Worm (Caenorhabditis elegans) whole organism, L4 larva: Measurements from ENCODE around the gene smf-3.

Source experiments
- D1046.2 ChIP-seq: fragments of 200-800 bp; sonication (Bioruptor generic); IDR thresholded peaks from 2 replicates; pipeline ENCODE4 v1.3.6; 2022; ENCODE audit warnings: missing genetic modification characterization, missing compliant biosample characterization
- F10B5.3 ChIP-seq: sonication (generic microtip); optimal IDR thresholded peaks from 2 replicates; lab custom pipeline; 2016; ENCODE audit warnings: mild to moderate bottlenecking, missing genetic modification characterization, missing compliant biosample characterization
- F26F4.8 ChIP-seq: fragments of 200-800 bp; sonication (Bioruptor generic); conservative IDR thresholded peaks from 2 replicates; pipeline ENCODE4 v1.3.6; 2022; ENCODE audit warnings: missing genetic modification characterization, missing compliant biosample characterization
- F37D6.2 ChIP-seq: sonication (generic microtip); optimal IDR thresholded peaks from 2 replicates; lab custom pipeline; 2016; ENCODE audit warnings: mild to moderate bottlenecking, missing genetic modification characterization, missing compliant biosample characterization
- F44E2.7 ChIP-seq: fragments of 200-800 bp; sonication (Bioruptor generic); IDR thresholded peaks from 2 replicates; pipeline ENCODE4 v2.1.2; 2022; ENCODE audit warnings: missing genetic modification characterization, missing compliant biosample characterization
- F49E8.2 ChIP-seq: sonication (generic microtip); optimal IDR thresholded peaks from 2 replicates; lab custom pipeline; 2016; ENCODE audit warnings: missing compliant biosample characterization, mild to moderate bottlenecking, missing genetic modification characterization, borderline replicate concordance
- R02D3.7 ChIP-seq: fragments of 150-350 bp; sonication (generic microtip); optimal IDR thresholded peaks from 3 replicates; lab custom pipeline; 2014; ENCODE audit warnings: missing biosample characterization, missing genetic modification characterization
- Y75B8A.6 ChIP-seq: fragments of 200-800 bp; sonication (Bioruptor generic); IDR thresholded peaks from 2 replicates; pipeline ENCODE4 v1.3.6; 2022; ENCODE audit warnings: missing genetic modification reagents, missing genetic modification characterization, missing compliant biosample characterization
- ama-1 ChIP-seq: fragments of 150-350 bp; optimal IDR thresholded peaks from 2 replicates; lab custom pipeline; 2014; ENCODE audit warnings: inconsistent platforms, mixed read lengths
- daf-12 ChIP-seq: fragments of 150-350 bp; optimal IDR thresholded peaks from 2 replicates; lab custom pipeline; 2014; ENCODE audit warnings: missing biosample characterization, missing genetic modification reagents, missing genetic modification characterization
- daf-19 ChIP-seq: fragments of 200-800 bp; sonication (Bioruptor generic); conservative IDR thresholded peaks from 2 replicates; pipeline ENCODE4 v1.3.6; 2022; ENCODE audit warnings: missing genetic modification characterization, missing compliant biosample characterization
- dmd-6 ChIP-seq: fragments of 200-800 bp; sonication (Bioruptor generic); IDR thresholded peaks from 2 replicates; pipeline ENCODE4 v1.3.6; 2022; ENCODE audit warnings: missing genetic modification reagents, missing genetic modification characterization, missing compliant biosample characterization
- dmd-8 ChIP-seq: fragments of 200-800 bp; sonication (Bioruptor generic); IDR thresholded peaks from 2 replicates; pipeline ENCODE4 v1.3.6; 2022; ENCODE audit warnings: missing genetic modification characterization, missing compliant biosample characterization
- dmd-9 ChIP-seq: fragments of 200-800 bp; sonication (Bioruptor generic); IDR thresholded peaks from 2 replicates; pipeline ENCODE4 v1.3.6; 2022; ENCODE audit warnings: missing genetic modification reagents, missing genetic modification characterization, missing compliant biosample characterization
- duxl-1 ChIP-seq: sonication (generic microtip); optimal IDR thresholded peaks from 2 replicates; lab custom pipeline; 2016; ENCODE audit warnings: mild to moderate bottlenecking, missing genetic modification characterization, moderate library complexity, missing compliant biosample characterization; ENCODE audit not compliant: poor library complexity
- dve-1 ChIP-seq: sonication (generic microtip); optimal IDR thresholded peaks from 2 replicates; lab custom pipeline; 2017; ENCODE audit warnings: antibody characterized with exemption, mild to moderate bottlenecking, missing genetic modification characterization, missing compliant biosample characterization; ENCODE audit not compliant: insufficient read depth
- egl-27 ChIP-seq: sonication (generic microtip); optimal IDR thresholded peaks from 3 replicates; lab custom pipeline; 2017; ENCODE audit warnings: missing biosample characterization, missing genetic modification reagents, missing genetic modification characterization
- fos-1 ChIP-seq: fragments of 150-350 bp; optimal IDR thresholded peaks from 2 replicates; lab custom pipeline; 2014; ENCODE audit warnings: missing biosample characterization, missing genetic modification characterization
- gei-8 ChIP-seq: fragments of 200-800 bp; sonication (Bioruptor generic); optimal IDR thresholded peaks from 2 replicates; lab custom pipeline; 2018; ENCODE audit warnings: mild to moderate bottlenecking, missing genetic modification characterization, missing compliant biosample characterization
- jun-1 ChIP-seq: fragments of 150-350 bp; optimal IDR thresholded peaks from 2 replicates; lab custom pipeline; 2014; ENCODE audit warnings: missing biosample characterization, missing genetic modification reagents, missing genetic modification characterization
- lim-7 ChIP-seq: fragments of 200-800 bp; sonication (Bioruptor generic); IDR thresholded peaks from 2 replicates; pipeline ENCODE4 v1.3.6; 2022; ENCODE audit warnings: missing genetic modification characterization, missing compliant biosample characterization
- lin-29 ChIP-seq: fragments of 200-800 bp; sonication (Bioruptor generic); IDR thresholded peaks from 2 replicates; pipeline ENCODE4 v1.3.6; 2022; ENCODE audit warnings: missing genetic modification reagents, missing genetic modification characterization, missing compliant biosample characterization
- lin-38 ChIP-seq: fragments of 200-800 bp; sonication (Bioruptor generic); IDR thresholded peaks from 2 replicates; pipeline ENCODE4 v1.3.6; 2022; ENCODE audit warnings: missing genetic modification reagents, missing genetic modification characterization, missing compliant biosample characterization
- lin-39 ChIP-seq: fragments of 150-350 bp; optimal IDR thresholded peaks from 2 replicates; lab custom pipeline; 2014; ENCODE audit warnings: missing biosample characterization, missing genetic modification reagents, missing genetic modification characterization
- lsy-2 ChIP-seq, 2 experiments: fragments of 150-350 bp in 1 of 2; sonication (generic microtip) in 1 of 2; optimal IDR thresholded peaks; 2 replicates each; lab custom pipeline; 2014 to 2017; ENCODE audit warnings: missing biosample characterization in 2 of 2, missing genetic modification characterization in 2 of 2
- madf-5 ChIP-seq, 2 experiments: fragments of 200-800 bp; sonication (Bioruptor generic); IDR thresholded peaks; 2 replicates each; pipeline ENCODE4 v1.3.6; 2022; ENCODE audit warnings: missing compliant biosample characterization in 2 of 2, missing genetic modification characterization in 2 of 2
- mdl-1 ChIP-seq, 2 experiments: fragments of 150-350 bp in 1 of 2; sonication (generic microtip) in 1 of 2; optimal IDR thresholded peaks; 2 replicates each; lab custom pipeline; 2014 to 2017; ENCODE audit warnings: missing biosample characterization in 2 of 2, missing genetic modification characterization in 2 of 2
- mdt-29 ChIP-seq: fragments of 200-800 bp; sonication (Bioruptor generic); IDR thresholded peaks from 2 replicates; pipeline ENCODE4 v1.3.6; 2022; ENCODE audit warnings: missing genetic modification reagents, missing genetic modification characterization, missing compliant biosample characterization
- mep-1 ChIP-seq: fragments of 150-350 bp; sonication (generic microtip); optimal IDR thresholded peaks from 3 replicates; lab custom pipeline; 2014; ENCODE audit warnings: missing biosample characterization, missing genetic modification characterization
- mes-2 ChIP-seq: sonication (generic microtip); optimal IDR thresholded peaks from 2 replicates; lab custom pipeline; 2016; ENCODE audit warnings: missing genotype, mild to moderate bottlenecking, missing genetic modification characterization, missing compliant biosample characterization; ENCODE audit not compliant: poor library complexity, severe bottlenecking
- mxl-3 ChIP-seq: fragments of 200-800 bp; sonication (Bioruptor generic); optimal IDR thresholded peaks from 2 replicates; lab custom pipeline; 2018; ENCODE audit warnings: mild to moderate bottlenecking, missing genetic modification characterization, missing compliant biosample characterization
- nhr-10 ChIP-seq: fragments of 150-350 bp; optimal IDR thresholded peaks from 2 replicates; lab custom pipeline; 2014; ENCODE audit warnings: missing biosample characterization, missing genetic modification characterization
- nhr-102 ChIP-seq: sonication (generic microtip); optimal IDR thresholded peaks from 2 replicates; lab custom pipeline; 2016; ENCODE audit warnings: mild to moderate bottlenecking, missing genetic modification characterization, moderate library complexity, missing compliant biosample characterization
- nhr-111 ChIP-seq: fragments of 200-800 bp; sonication (Bioruptor generic); optimal IDR thresholded peaks from 2 replicates; lab custom pipeline; 2018; ENCODE audit warnings: mild to moderate bottlenecking, missing genetic modification characterization, missing compliant biosample characterization
- nhr-237 ChIP-seq: sonication (generic microtip); optimal IDR thresholded peaks from 2 replicates; lab custom pipeline; 2017; ENCODE audit warnings: missing biosample characterization, missing genetic modification characterization
- nhr-25 ChIP-seq: sonication (generic microtip); optimal IDR thresholded peaks from 2 replicates; lab custom pipeline; 2017; ENCODE audit warnings: missing genetic modification characterization, mild to moderate bottlenecking, missing compliant biosample characterization, antibody characterized with exemption, moderate library complexity, borderline replicate concordance; ENCODE audit not compliant: insufficient read depth
- nhr-42 ChIP-seq: fragments of 200-800 bp; sonication (Bioruptor generic); IDR thresholded peaks from 2 replicates; pipeline ENCODE4 v1.3.6; 2022; ENCODE audit warnings: missing genetic modification characterization, missing compliant biosample characterization
- nhr-6 ChIP-seq: fragments of 150-350 bp; optimal IDR thresholded peaks from 2 replicates; lab custom pipeline; 2014; ENCODE audit warnings: missing biosample characterization, missing genetic modification characterization
- nhr-77 ChIP-seq: fragments of 150-350 bp; optimal IDR thresholded peaks from 2 replicates; lab custom pipeline; 2014; ENCODE audit warnings: missing biosample characterization, missing genetic modification characterization
- pqm-1 ChIP-seq: sonication (generic microtip); optimal IDR thresholded peaks from 2 replicates; lab custom pipeline; 2017; ENCODE audit warnings: missing biosample characterization, missing genetic modification characterization
- sdz-12 ChIP-seq: fragments of 200-800 bp; sonication (Bioruptor generic); optimal IDR thresholded peaks from 2 replicates; lab custom pipeline; 2018; ENCODE audit warnings: mild to moderate bottlenecking, missing genetic modification characterization, missing compliant biosample characterization
- set-16 ChIP-seq: fragments of 200-800 bp; sonication (Bioruptor generic); IDR thresholded peaks from 2 replicates; pipeline ENCODE4 v1.3.6; 2022; ENCODE audit warnings: missing genetic modification reagents, missing genetic modification characterization, missing compliant biosample characterization
- snpc-1.2 ChIP-seq: fragments of 200-800 bp; sonication (Bioruptor generic); IDR thresholded peaks from 2 replicates; pipeline ENCODE4 v1.3.6; 2022; ENCODE audit warnings: missing genetic modification reagents, missing genetic modification characterization, missing compliant biosample characterization
- snpc-4 ChIP-seq: fragments of 150-350 bp; optimal IDR thresholded peaks from 2 replicates; lab custom pipeline; 2014; ENCODE audit warnings: missing biosample characterization, missing genetic modification characterization
- spr-3 ChIP-seq: fragments of 200-800 bp; sonication (Bioruptor generic); optimal IDR thresholded peaks from 2 replicates; lab custom pipeline; 2018; ENCODE audit warnings: mild to moderate bottlenecking, missing genetic modification characterization, missing compliant biosample characterization
- tag-97 ChIP-seq: fragments of 200-800 bp; sonication (Bioruptor generic); IDR thresholded peaks from 2 replicates; pipeline ENCODE4 v1.3.6; 2022; ENCODE audit warnings: missing genetic modification characterization, missing compliant biosample characterization
- tra-1 ChIP-seq: fragments of 200-800 bp; sonication (Bioruptor generic); IDR thresholded peaks from 2 replicates; pipeline ENCODE4 v1.3.6; 2022; ENCODE audit warnings: missing genetic modification reagents, missing genetic modification characterization, missing compliant biosample characterization
- unc-62 ChIP-seq, 3 experiments: fragments of 150-350 bp in 1 of 3; sonication (generic microtip); optimal IDR thresholded peaks in 2 of 3; peaks in 1 of 3; 1 replicate in 1 of 3; 2 replicates in 2 of 3; lab custom pipeline; 2014 to 2017; ENCODE audit warnings: missing biosample characterization in 3 of 3, missing genetic modification characterization in 3 of 3, missing genetic modification reagents in 3 of 3, missing genotype in 1 of 3
- zfp-2 ChIP-seq: sonication (generic microtip); optimal IDR thresholded peaks from 2 replicates; lab custom pipeline; 2016; ENCODE audit warnings: mild to moderate bottlenecking, missing genetic modification characterization, missing compliant biosample characterization
- zip-11 ChIP-seq: fragments of 200-800 bp; sonication (Bioruptor generic); IDR thresholded peaks from 2 replicates; pipeline ENCODE4 v1.3.6; 2022; ENCODE audit warnings: missing genetic modification characterization, missing compliant biosample characterization

smf-3 gene

ce11 chrIV:2665388-2665978 lies 46.8 kb downstream of the smf-3 start (continued):
- TF ChIP-seq unc-62 (GFP tag; optimal IDR thresholded peaks at IDR 0.05 in 1 of 2; lab: Kevin White, UChicago): peak in 1 of 2 experiments; percentile 91
- TF ChIP-seq unc-62 (tag; optimal IDR thresholded peaks at IDR 0.05; lab: Kevin White, UChicago): no peak
- TF ChIP-seq daf-12: no peak
- no peak for TF ChIP-seq F37D6.2 (tag; lab: Kevin White, UChicago)
- no peak for TF ChIP-seq ama-1 (lab: Kevin White, UChicago)
- TF ChIP-seq spr-3 (GFP tag; lab: Kevin White, UChicago): peak; percentile 29
- TF ChIP-seq sdz-12 (GFP tag; lab: Kevin White, UChicago): no peak
- no peak for TF ChIP-seq egl-27 (tag; lab: Kevin White, UChicago)
- TF ChIP-seq mep-1 (tag; lab: Kevin White, UChicago): no peak
- TF ChIP-seq lin-38 (GFP tag; lab: Robert Waterston, UW): peak; percentile 74
- peak; percentile 74; the same call in 1 of the 2 replicates for TF ChIP-seq F26F4.8 (GFP tag; lab: Robert Waterston, UW)
- no peak for TF ChIP-seq Y75B8A.6 (GFP tag; lab: Robert Waterston, UW)
- TF ChIP-seq R02D3.7: no peak
- 0 out of 2 replicates have a peak, but pooled peaks have one; percentile 16 for TF ChIP-seq nhr-42 (GFP tag; lab: Robert Waterston, UW)
- no peak for TF ChIP-seq snpc-1.2 (GFP tag; lab: Robert Waterston, UW)
- TF ChIP-seq F49E8.2: no peak
- TF ChIP-seq dmd-6: 0 out of 2 replicates have a peak, but pooled peaks have one; percentile 8
- no peak for TF ChIP-seq F10B5.3 (tag; lab: Kevin White, UChicago)
- no peak for TF ChIP-seq dmd-9 (GFP tag; lab: Robert Waterston, UW)
- no peak for TF ChIP-seq D1046.2 (GFP tag; lab: Robert Waterston, UW)
- peak; percentile 40 for TF ChIP-seq mxl-3 (GFP tag; lab: Kevin White, UChicago)
- no peak for TF ChIP-seq mdt-29 (GFP tag; lab: Robert Waterston, UW)
- no peak for TF ChIP-seq daf-19 (GFP tag; lab: Robert Waterston, UW)
- peak; percentile 92 for TF ChIP-seq dmd-8 (GFP tag; lab: Robert Waterston, UW)
- no peak for TF ChIP-seq madf-5 (GFP tag; IDR thresholded peaks at IDR 0.05; lab: Robert Waterston, UW)
- TF ChIP-seq nhr-102 (tag; lab: Kevin White, UChicago): no peak
- no peak for TF ChIP-seq nhr-77 (tag; lab: Kevin White, UChicago)
- TF ChIP-seq F44E2.7: 0 out of 2 replicates have a peak, but pooled peaks have one; percentile 77
- TF ChIP-seq mdl-1 (tag; optimal IDR thresholded peaks at IDR 0.05; lab: Kevin White, UChicago): no peak
- TF ChIP-seq fos-1 (tag; lab: Kevin White, UChicago): no peak
- TF ChIP-seq lsy-2 (tag; optimal IDR thresholded peaks at IDR 0.05; lab: Kevin White, UChicago): no peak
- no peak for TF ChIP-seq zip-11 (GFP tag; lab: Robert Waterston, UW)
- TF ChIP-seq set-16 (GFP tag; lab: Robert Waterston, UW): no peak
- TF ChIP-seq jun-1 (tag; lab: Kevin White, UChicago): no peak
- TF ChIP-seq lim-7 (GFP tag; lab: Robert Waterston, UW): peak; percentile 80
- TF ChIP-seq nhr-6 (tag; lab: Kevin White, UChicago): no peak
- TF ChIP-seq lin-39: no peak
- TF ChIP-seq gei-8: peak; percentile 52
- TF ChIP-seq tag-97: no peak
- peak; percentile 58 for TF ChIP-seq mes-2 (tag; lab: Kevin White, UChicago)
- peak; percentile 59; the same call in 1 of the 2 replicates for TF ChIP-seq lin-29 (GFP tag; lab: Robert Waterston, UW)
- no peak for TF ChIP-seq nhr-237 (tag; lab: Kevin White, UChicago)
- TF ChIP-seq dve-1: no peak
- peak; percentile 31 for TF ChIP-seq nhr-111
- TF ChIP-seq snpc-4 (tag; lab: Kevin White, UChicago): no peak
- TF ChIP-seq nhr-10 (tag; lab: Kevin White, UChicago): no peak
- TF ChIP-seq duxl-1 (tag; lab: Kevin White, UChicago): peak; percentile 34
- TF ChIP-seq zfp-2 (tag; lab: Kevin White, UChicago): no peak
- TF ChIP-seq pqm-1 (tag; lab: Kevin White, UChicago): no peak
- peak; percentile 58; the same call in 1 of the 2 replicates for TF ChIP-seq tra-1 (GFP tag; lab: Robert Waterston, UW)
- no peak for TF ChIP-seq nhr-25 (tag; lab: Kevin White, UChicago)
